Fruit fly (Drosophila melanogaster) Kc167 (cell line): ENCODE results near the gene CG9270.

Experiments used
- insv ChIP-seq: fragments of >200 bp; optimal IDR thresholded peaks from 3 replicates; lab custom pipeline; 2018; ENCODE audit warnings: missing external identifiers
- psq ChIP-seq: fragments of >200 bp; optimal IDR thresholded peaks from 2 replicates; lab custom pipeline; 2017; ENCODE audit warnings: missing external identifiers

- TF ChIP-seq psq (lab: Kevin White, UChicago) (no peak), insv (lab: Kevin White, UChicago) (no peak)
These were observed 29.6 kb downstream of the CG9270 start for dm6 chr2L:20904327-20904726.
